Worm (Caenorhabditis elegans) whole organism, midembryonic: Measurements from ENCODE around the gene B0495.9.

ENCODE experiments used
- T22C8.4 ChIP-seq: fragments of 200-800 bp; sonication (Bioruptor generic); IDR thresholded peaks from 2 replicates; pipeline ENCODE4 v1.3.6; 2022; ENCODE audit warnings: missing genetic modification characterization, missing compliant biosample characterization
- cog-1 ChIP-seq: sonication (generic microtip); optimal IDR thresholded peaks from 2 replicates; lab custom pipeline; 2016; ENCODE audit warnings: missing genetic modification characterization, missing compliant biosample characterization
- flt-1 ChIP-seq: fragments of 200-800 bp; sonication (Bioruptor generic); IDR thresholded peaks from 2 replicates; pipeline ENCODE4 v1.3.6; 2022; ENCODE audit warnings: missing genetic modification characterization, missing compliant biosample characterization
- klf-2 ChIP-seq: fragments of 200-800 bp; sonication (Bioruptor generic); conservative IDR thresholded peaks from 2 replicates; pipeline ENCODE4 v1.3.6; 2022; ENCODE audit warnings: missing genetic modification reagents, missing genetic modification characterization, missing compliant biosample characterization
- med-1 ChIP-seq: sonication (generic microtip); optimal IDR thresholded peaks from 2 replicates; lab custom pipeline; 2017; ENCODE audit warnings: missing genetic modification characterization, mild to moderate bottlenecking, missing compliant biosample characterization, antibody characterized with exemption, missing genetic modification reagents; ENCODE audit not compliant: insufficient read depth
- ref-1 ChIP-seq: fragments of 200-800 bp; sonication (Bioruptor generic); conservative IDR thresholded peaks from 2 replicates; pipeline ENCODE4 v1.3.6; 2022; ENCODE audit warnings: missing genetic modification reagents, missing genetic modification characterization, missing compliant biosample characterization
- tab-1 ChIP-seq: fragments of 200-800 bp; sonication (Bioruptor generic); IDR thresholded peaks from 2 replicates; pipeline ENCODE4 v1.3.6; 2022; ENCODE audit warnings: missing genetic modification characterization, missing compliant biosample characterization
- ztf-23 ChIP-seq: fragments of 200-800 bp; sonication (Bioruptor generic); IDR thresholded peaks from 2 replicates; pipeline ENCODE4 v1.3.6; 2022; ENCODE audit warnings: missing genetic modification reagents, missing genetic modification characterization, missing compliant biosample characterization
- ztf-29 ChIP-seq: fragments of 200-800 bp; sonication (Bioruptor generic); IDR thresholded peaks from 2 replicates; pipeline ENCODE4 v1.3.6; 2022; ENCODE audit warnings: missing genetic modification reagents, missing genetic modification characterization, missing compliant biosample characterization

B0495.9 gene

ce11 chrII:7694745-7695144 is 13.8 kb downstream of the B0495.9 start:
- TF ChIP-seq tab-1: no peak
- TF ChIP-seq klf-2 (GFP tag; lab: Robert Waterston, UW): no peak
- TF ChIP-seq med-1: no peak

ce11 chrII:7693929-7694328 is 14.6 kb downstream of the B0495.9 start, which contains the start of gene nhx-2:
TSS of gene nhx-2 (minus strand) at chrII:7693957.
- TF ChIP-seq klf-2 (GFP tag; lab: Robert Waterston, UW): no peak
- no peak for TF ChIP-seq T22C8.4 (GFP tag; lab: Robert Waterston, UW)
- no peak for TF ChIP-seq flt-1 (GFP tag; lab: Robert Waterston, UW)
- TF ChIP-seq med-1: no peak
- no peak for TF ChIP-seq tab-1
- no peak for TF ChIP-seq ztf-23 (GFP tag; lab: Robert Waterston, UW)
- no peak for TF ChIP-seq ztf-29
- no peak for TF ChIP-seq ref-1 (GFP tag; lab: Robert Waterston, UW)
- no peak for TF ChIP-seq cog-1

- TF ChIP-seq ztf-29: no peak
- TF ChIP-seq tab-1: no peak
- TF ChIP-seq T22C8.4 (GFP tag; lab: Robert Waterston, UW): no peak
- no peak for TF ChIP-seq med-1
- no peak for TF ChIP-seq klf-2 (GFP tag; lab: Robert Waterston, UW)
- TF ChIP-seq ztf-23 (GFP tag; lab: Robert Waterston, UW): no peak
- no peak for TF ChIP-seq flt-1 (GFP tag; lab: Robert Waterston, UW)
Observed at ce11 chrII:7690384-7690783, 18.1 kb downstream of the B0495.9 start, which contains the start of gene pid-1. TSS of gene pid-1 (minus strand) at chrII:7690556.

- no peak for TF ChIP-seq med-1
- no peak for TF ChIP-seq T22C8.4 (GFP tag; lab: Robert Waterston, UW)
- TF ChIP-seq flt-1 (GFP tag; lab: Robert Waterston, UW): no peak
- TF ChIP-seq cog-1: no peak
- no peak for TF ChIP-seq ref-1 (GFP tag; lab: Robert Waterston, UW)
- TF ChIP-seq ztf-29: no peak
- TF ChIP-seq klf-2 (GFP tag; lab: Robert Waterston, UW): no peak
- TF ChIP-seq tab-1: no peak
- TF ChIP-seq ztf-23 (GFP tag; lab: Robert Waterston, UW): no peak
Observed at ce11 chrII:7684589-7684988, 23.9 kb downstream of the B0495.9 start, which contains the start of gene F18A1.1. TSS of gene F18A1.1 (plus strand) at chrII:7684889.

ce11 chrII:7682488-7682887 is 26.0 kb downstream of the B0495.9 start:
- TF ChIP-seq ref-1 (GFP tag; lab: Robert Waterston, UW) (no peak), T22C8.4 (GFP tag; lab: Robert Waterston, UW) (no peak), tab-1 (no peak)

- TF ChIP-seq ztf-23 (GFP tag; lab: Robert Waterston, UW) (no peak), ref-1 (GFP tag; lab: Robert Waterston, UW) (no peak)
Observed at ce11 chrII:7681898-7682297, 26.6 kb downstream of the B0495.9 start, which contains the start of gene lin-26. TSS of gene lin-26 (plus strand) at chrII:7682198.

ce11 chrII:7679499-7680012 is 29.0 kb downstream of the B0495.9 start:
- TF ChIP-seq ztf-23 (GFP tag; lab: Robert Waterston, UW): no peak
- TF ChIP-seq med-1: no peak
- no peak for TF ChIP-seq cog-1
- no peak for TF ChIP-seq ztf-29
- TF ChIP-seq flt-1 (GFP tag; lab: Robert Waterston, UW): no peak
- no peak for TF ChIP-seq tab-1
- no peak for TF ChIP-seq ref-1 (GFP tag; lab: Robert Waterston, UW)
- no peak for TF ChIP-seq T22C8.4 (GFP tag; lab: Robert Waterston, UW)

- TF ChIP-seq flt-1 (GFP tag; lab: Robert Waterston, UW) (no peak), klf-2 (GFP tag; lab: Robert Waterston, UW) (no peak), T22C8.4 (GFP tag; lab: Robert Waterston, UW) (no peak), cog-1 (no peak), med-1 (no peak), ztf-23 (GFP tag; lab: Robert Waterston, UW) (no peak), ref-1 (GFP tag; lab: Robert Waterston, UW) (no peak), tab-1 (no peak), ztf-29 (no peak)
Observed at ce11 chrII:7678512-7678911, 30.0 kb downstream of the B0495.9 start.

- no peak for TF ChIP-seq tab-1
- no peak for TF ChIP-seq T22C8.4 (GFP tag; lab: Robert Waterston, UW)
- TF ChIP-seq med-1: no peak
- TF ChIP-seq flt-1 (GFP tag; lab: Robert Waterston, UW): no peak
- TF ChIP-seq cog-1: peak; percentile 24
- 0 out of 2 replicates have a peak, but pooled peaks have one; percentile 7 for TF ChIP-seq ref-1 (GFP tag; lab: Robert Waterston, UW)
Observed at ce11 chrII:7676307-7676905, 32.1 kb downstream of the B0495.9 start.

- no peak for TF ChIP-seq ztf-23 (GFP tag; lab: Robert Waterston, UW)
- TF ChIP-seq ztf-29: no peak
- no peak for TF ChIP-seq T22C8.4 (GFP tag; lab: Robert Waterston, UW)
- TF ChIP-seq flt-1 (GFP tag; lab: Robert Waterston, UW): no peak
- no peak for TF ChIP-seq klf-2 (GFP tag; lab: Robert Waterston, UW)
- no peak for TF ChIP-seq cog-1
- no peak for TF ChIP-seq tab-1
Observed at ce11 chrII:7675752-7676151, 32.8 kb downstream of the B0495.9 start.

- TF ChIP-seq cog-1: no peak
- TF ChIP-seq med-1: no peak
- no peak for TF ChIP-seq ztf-29
- TF ChIP-seq T22C8.4 (GFP tag; lab: Robert Waterston, UW): no peak
- TF ChIP-seq tab-1: no peak
- TF ChIP-seq ref-1 (GFP tag; lab: Robert Waterston, UW): no peak
- no peak for TF ChIP-seq flt-1 (GFP tag; lab: Robert Waterston, UW)
- TF ChIP-seq klf-2 (GFP tag; lab: Robert Waterston, UW): no peak
- no peak for TF ChIP-seq ztf-23 (GFP tag; lab: Robert Waterston, UW)
Observed at ce11 chrII:7671705-7672104, 36.8 kb downstream of the B0495.9 start, which contains the start of gene lir-1. TSS of gene lir-1 (plus strand) at chrII:7672005.
